Worm (Caenorhabditis elegans): ENCODE data around the gene rpl-15.
A peak's percentile ranks its signal among the peaks of the same experiment; 100 is the strongest.

The rpl-15 gene

ce11 chrIV:657932-658331, 3.6 kb upstream of the rpl-15 start (continued):
- TF ChIP-seq mdl-1 (tag; optimal IDR thresholded peaks at IDR 0.05) (peak in 1 of 2 experiments; percentile 52), mep-1 (tag; optimal IDR thresholded peaks at IDR 0.05) (peak; percentile 65), egl-13 (tag; optimal IDR thresholded peaks at IDR 0.05) (peak; percentile 7), ztf-4 (tag; optimal IDR thresholded peaks at IDR 0.05) (peak; percentile 49), lin-35 (GFP tag; optimal IDR thresholded peaks at IDR 0.05) (peak; percentile 60 to 67), elt-2 (tag; optimal IDR thresholded peaks at IDR 0.05) (no peak), grh-1 (GFP tag; IDR thresholded peaks at IDR 0.05) (peak; percentile 70), nhr-71 (tag; optimal IDR thresholded peaks at IDR 0.05) (peak; percentile 90), elt-3 (tag; optimal IDR thresholded peaks at IDR 0.05) (peak in 1 of 6 experiments; percentile 22), aha-1 (tag; optimal IDR thresholded peaks at IDR 0.05) (no peak), unc-62 (GFP tag; optimal IDR thresholded peaks at IDR 0.05) (no peak), fos-1 (tag; optimal IDR thresholded peaks at IDR 0.05) (peak; percentile 69), ceh-63 (GFP tag; optimal IDR thresholded peaks at IDR 0.05) (no peak), ceh-82 (tag; optimal IDR thresholded peaks at IDR 0.05) (peak; percentile 56 to 77 (median 59)), tbx-2 (tag; optimal IDR thresholded peaks at IDR 0.05) (peak; percentile 61), dsc-1 (tag; optimal IDR thresholded peaks at IDR 0.05) (peak; percentile 88), nhr-85 (tag) (peak; percentile 80), dpl-1 (GFP tag; optimal IDR thresholded peaks at IDR 0.05) (peak; percentile 45 to 56 (median 47)), egl-27 (tag; optimal IDR thresholded peaks at IDR 0.05) (no peak), C04F5.9 (tag; optimal IDR thresholded peaks at IDR 0.05) (peak; percentile 59), unc-98 (GFP tag; IDR thresholded peaks at IDR 0.05) (peak; percentile 54; the same call in 1 of the 2 replicates), nhr-84 (tag; optimal IDR thresholded peaks at IDR 0.05) (no peak), efl-1 (optimal IDR thresholded peaks at IDR 0.05) (peak; percentile 64 to 75), efl-1 (GFP tag; optimal IDR thresholded peaks at IDR 0.05 in 1 of 2) (peak; percentile 55 to 97), nhr-19 (GFP tag; conservative IDR thresholded peaks at IDR 0.05) (peak; percentile 83), lin-15B (tag; optimal IDR thresholded peaks at IDR 0.05) (peak; percentile 22), swsn-7 (tag; optimal IDR thresholded peaks at IDR 0.05) (peak; percentile 88), hlh-4 (tag; optimal IDR thresholded peaks at IDR 0.05) (no peak), lin-39 (tag; optimal IDR thresholded peaks at IDR 0.05) (peak; percentile 53), lin-14 (GFP tag; optimal IDR thresholded peaks at IDR 0.05) (peak; percentile 74), ceh-90 (tag; optimal IDR thresholded peaks at IDR 0.05) (no peak), nhr-20 (tag; optimal IDR thresholded peaks at IDR 0.05) (peak; percentile 81), vab-15 (tag; optimal IDR thresholded peaks at IDR 0.05) (no peak), sup-37 (GFP tag; optimal IDR thresholded peaks at IDR 0.05) (peak; percentile 60), sptf-1 (tag; optimal IDR thresholded peaks at IDR 0.05) (no peak), lin-13 (GFP tag; optimal IDR thresholded peaks at IDR 0.05) (peak; percentile 58), jun-1 (tag; optimal IDR thresholded peaks at IDR 0.05) (no peak), xbp-1 (tag; optimal IDR thresholded peaks at IDR 0.05) (peak; percentile 75), ces-1 (GFP tag; optimal IDR thresholded peaks at IDR 0.05) (no peak), nhr-90 (tag; optimal IDR thresholded peaks at IDR 0.05; ENCODE audit: poor library complexity) (peak; percentile 89), nhr-77 (tag; optimal IDR thresholded peaks at IDR 0.05) (peak; percentile 24), Y116A8C.19 (tag; optimal IDR thresholded peaks at IDR 0.05; ENCODE audit: borderline replicate concordance) (no peak), aly-2 (tag; optimal IDR thresholded peaks at IDR 0.05) (peak; percentile 4), snu-23 (GFP tag; optimal IDR thresholded peaks at IDR 0.05) (peak; percentile 86), pax-3 (tag; optimal IDR thresholded peaks at IDR 0.05) (no peak), fkh-4 (tag; optimal IDR thresholded peaks at IDR 0.05; ENCODE audit: borderline replicate concordance) (no peak), ceh-88 (GFP tag; IDR thresholded peaks at IDR 0.05) (0 out of 2 replicates have a peak, but pooled peaks have one; percentile 28), snpc-4 (tag; optimal IDR thresholded peaks at IDR 0.05) (peak; percentile 99), C16A3.4 (tag; optimal IDR thresholded peaks at IDR 0.05) (peak; percentile 64)

All from whole organism, L1 larva.